Worm (Caenorhabditis elegans) whole organism, L3 larva: ENCODE data around the gene act-1.

Experiments used
- ceh-82 ChIP-seq: fragments of 150-350 bp; optimal IDR thresholded peaks from 2 replicates; lab custom pipeline; 2014; ENCODE audit warnings: missing biosample characterization, missing genetic modification characterization
- nhr-12 ChIP-seq: fragments of 150-350 bp; optimal IDR thresholded peaks from 2 replicates; lab custom pipeline; 2014; ENCODE audit warnings: missing biosample characterization, missing genetic modification characterization
- pha-4 ChIP-seq: fragments of 150-350 bp; optimal IDR thresholded peaks from 2 replicates; lab custom pipeline; 2014; ENCODE audit warnings: missing biosample characterization, missing genetic modification reagents, missing genetic modification characterization
- pqm-1 ChIP-seq: fragments of 150-350 bp; optimal IDR thresholded peaks from 2 replicates; lab custom pipeline; 2017; ENCODE audit warnings: missing biosample characterization, missing genetic modification characterization, inconsistent platforms

ce11 chrV:11033241-11033640, 47.6 kb upstream of the act-1 start:
- TF ChIP-seq ceh-82 (tag; lab: Kevin White, UChicago) (no peak), nhr-12 (tag; lab: Kevin White, UChicago) (no peak), pqm-1 (tag; lab: Kevin White, UChicago) (no peak), pha-4 (no peak)
